Fruit fly (Drosophila melanogaster): ENCODE measurements around the gene CG10481.

dm6 chr2L:19884444-19884843 lies 7.9 kb downstream of the CG10481 start:
- TF ChIP-seq sage (GFP tag; optimal IDR thresholded peaks at IDR 0.05), result no peak
- TF ChIP-seq Hr83 (GFP tag; optimal IDR thresholded peaks at IDR 0.05; ENCODE audit: poor library complexity, severe bottlenecking), result no peak
- no peak for TF ChIP-seq CG9705 (GFP tag; optimal IDR thresholded peaks at IDR 0.05)
- no peak for TF ChIP-seq GATAd (GFP tag; optimal IDR thresholded peaks at IDR 0.05)
- TF ChIP-seq rgr (GFP tag; optimal IDR thresholded peaks at IDR 0.05), result no peak
- TF ChIP-seq dsf (GFP tag; optimal IDR thresholded peaks at IDR 0.05; ENCODE audit: borderline replicate concordance), result no peak
- TF ChIP-seq Abd-B (GFP tag; optimal IDR thresholded peaks at IDR 0.05), result no peak

All from whole organism, wandering third instar larva.